Worm (Caenorhabditis elegans): ENCODE data around the gene tmed-10.
"Not testable (repeated sequence)": the region's sequence is repeated elsewhere in the genome, so short reads cannot be mapped to it uniquely, and the experiment has no call there.

DNA sequence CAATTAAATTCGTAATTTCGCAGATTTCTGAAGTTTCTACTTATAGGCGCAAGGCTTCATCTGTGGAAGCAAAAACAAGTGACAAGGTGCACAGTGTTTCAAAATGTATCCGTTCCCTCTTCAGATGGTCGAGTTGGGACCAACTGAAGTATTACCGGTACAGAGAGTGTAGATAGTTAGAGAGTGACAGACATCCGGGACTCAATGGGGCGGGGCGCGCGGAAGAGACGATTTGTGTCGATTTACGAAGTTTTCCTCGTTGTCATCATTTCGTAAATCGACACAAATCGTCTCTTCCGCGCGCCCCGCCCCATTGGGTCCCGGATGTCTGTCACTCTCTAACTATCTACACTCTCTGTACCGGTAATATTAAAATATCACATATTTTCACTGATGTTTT lies 40.6 kb downstream of the tmed-10 start, which contains the start of gene C03E10.3:
- not testable (repeated sequence) for TF ChIP-seq tab-1 (GFP tag; IDR thresholded peaks at IDR 0.05); cog-1 (tag; optimal IDR thresholded peaks at IDR 0.05); ztf-23 (GFP tag; IDR thresholded peaks at IDR 0.05); ref-1 (GFP tag; conservative IDR thresholded peaks at IDR 0.05); T22C8.4 (GFP tag; IDR thresholded peaks at IDR 0.05); klf-2 (GFP tag; conservative IDR thresholded peaks at IDR 0.05); med-1 (GFP tag; optimal IDR thresholded peaks at IDR 0.05; ENCODE audit: insufficient read depth)
